Fruit fly (Drosophila melanogaster): Measurements from ENCODE around the gene CG14566.
A peak's percentile ranks its signal among the peaks of the same experiment; 100 is the strongest.

Gene CG14566

dm6 chr3L:21733387-21733786 lies 6.7 kb downstream of the CG14566 start, which contains the start of gene CG14568:
TSS of gene CG14568 (minus strand) at chr3L:21733487.
- no peak for TF ChIP-seq stc (GFP tag; IDR thresholded peaks at IDR 0.05)
- no peak for TF ChIP-seq sim (GFP tag; IDR thresholded peaks at IDR 0.05)
- TF ChIP-seq Lim3 (GFP tag; IDR thresholded peaks at IDR 0.05) = no peak
- no peak for TF ChIP-seq CG2889 (GFP tag; IDR thresholded peaks at IDR 0.05)
- TF ChIP-seq B-H1 (GFP tag; IDR thresholded peaks at IDR 0.05) = no peak
- TF ChIP-seq her (GFP tag; optimal IDR thresholded peaks at IDR 0.05) = no peak
- no peak for TF ChIP-seq HLH4C (GFP tag; IDR thresholded peaks at IDR 0.05; ENCODE audit: partially characterized antibody)
- no peak for TF ChIP-seq CG10267 (tag; optimal IDR thresholded peaks at IDR 0.05)
- no peak for TF ChIP-seq p53 (GFP tag; optimal IDR thresholded peaks at IDR 0.05)
- no peak for TF ChIP-seq D19B (GFP tag; optimal IDR thresholded peaks at IDR 0.05)
- TF ChIP-seq Elba2 (GFP tag; optimal IDR thresholded peaks at IDR 0.05) = no peak
- no peak for TF ChIP-seq Lpt (GFP tag; optimal IDR thresholded peaks at IDR 0.05)
- no peak for TF ChIP-seq Mes4 (GFP tag; optimal IDR thresholded peaks at IDR 0.05)
- TF ChIP-seq CG10321 (GFP tag; IDR thresholded peaks at IDR 0.05) = no peak
- no peak for TF ChIP-seq cg (GFP tag; optimal IDR thresholded peaks at IDR 0.05)
- TF ChIP-seq CG17359 (tag; optimal IDR thresholded peaks at IDR 0.05) = no peak
- no peak for TF ChIP-seq Myb (GFP tag; optimal IDR thresholded peaks at IDR 0.05)
- no peak for TF ChIP-seq TFAM (GFP tag; optimal IDR thresholded peaks at IDR 0.05)
- no peak for TF ChIP-seq dimm (GFP tag; IDR thresholded peaks at IDR 0.05)
- no peak for TF ChIP-seq sens-2 (GFP tag; IDR thresholded peaks at IDR 0.05)

dm6 chr3L:21731104-21731600 lies 9.0 kb downstream of the CG14566 start, which contains the start of gene CG14569:
TSS of gene CG14569 (minus strand) at chr3L:21731550.
- TF ChIP-seq Atf3 (GFP tag; optimal IDR thresholded peaks at IDR 0.05) (no peak), dysf (GFP tag; IDR thresholded peaks at IDR 0.05) (0 out of 3 replicates have a peak, but pooled peaks have one; percentile 27), dmrt99B (tag; optimal IDR thresholded peaks at IDR 0.05) (no peak), Med (GFP tag) (peak; percentile 8), gce (GFP tag; IDR thresholded peaks at IDR 0.05) (0 out of 3 replicates have a peak, but pooled peaks have one; percentile 6)

dm6 chr3L:21730354-21730753 lies 9.8 kb downstream of the CG14566 start, which contains the start of gene CG14570:
TSS of gene CG14570 (minus strand) at chr3L:21730454.
- TF ChIP-seq CG11247 (GFP tag; IDR thresholded peaks at IDR 0.05) (peak; percentile 22; the same call in 1 of the 2 replicates), Dip3 (GFP tag; optimal IDR thresholded peaks at IDR 0.05) (no peak), ATbp (GFP tag; optimal IDR thresholded peaks at IDR 0.05) (no peak), ab (GFP tag; optimal IDR thresholded peaks at IDR 0.05) (no peak), Six4 (GFP tag; optimal IDR thresholded peaks at IDR 0.05) (no peak), trem (tag; optimal IDR thresholded peaks at IDR 0.05) (no peak), stc (GFP tag; IDR thresholded peaks at IDR 0.05) (no peak)

dm6 chr3L:21728616-21729047 lies 11.5 kb downstream of the CG14566 start, which contains the start of the genes CG11247 and Polr2H:
TSS of gene CG11247 (minus strand) at chr3L:21728806.
TSS of gene Polr2H (plus strand) at chr3L:21728932.
- TF ChIP-seq run (tag; optimal IDR thresholded peaks at IDR 0.05) = no peak
- TF ChIP-seq fu2 (GFP tag; optimal IDR thresholded peaks at IDR 0.05) = peak; percentile 95
- TF ChIP-seq otp (GFP tag; IDR thresholded peaks at IDR 0.05) = peak; percentile 88
- TF ChIP-seq al (GFP tag; IDR thresholded peaks at IDR 0.05) = peak; percentile 93
- peak; percentile 81 for TF ChIP-seq Neu2 (GFP tag; optimal IDR thresholded peaks at IDR 0.05; ENCODE audit: borderline replicate concordance)
- TF ChIP-seq vfl (GFP tag; optimal IDR thresholded peaks at IDR 0.05) = peak; percentile 86
- peak; percentile 84 for TF ChIP-seq crc (GFP tag; optimal IDR thresholded peaks at IDR 0.05)
- TF ChIP-seq CG10543 (GFP tag; optimal IDR thresholded peaks at IDR 0.05) = peak; percentile 73
- peak; percentile 82 for TF ChIP-seq CG14050 (GFP tag; IDR thresholded peaks at IDR 0.05)
- peak; percentile 71 for TF ChIP-seq HHEX (GFP tag; optimal IDR thresholded peaks at IDR 0.05)
- peak; percentile 89 for TF ChIP-seq Sox102F (GFP tag; optimal IDR thresholded peaks at IDR 0.05)
- peak; percentile 28 for TF ChIP-seq sqz (GFP tag; optimal IDR thresholded peaks at IDR 0.05)
- peak; percentile 89 for TF ChIP-seq CG8089 (GFP tag; optimal IDR thresholded peaks at IDR 0.05)
- peak; percentile 92 for TF ChIP-seq Rx (GFP tag; IDR thresholded peaks at IDR 0.05)
- peak; percentile 85 for TF ChIP-seq slou (GFP tag; optimal IDR thresholded peaks at IDR 0.05)
- TF ChIP-seq Dbx (GFP tag; IDR thresholded peaks at IDR 0.05) = peak; percentile 93
- peak; percentile 89 for TF ChIP-seq dmrt11E (tag; optimal IDR thresholded peaks at IDR 0.05)
- peak; percentile 89 for TF ChIP-seq danr (GFP tag; IDR thresholded peaks at IDR 0.05)
